Worm (Caenorhabditis elegans): Measurements from ENCODE around the gene F58D12.3.

Gene F58D12.3

DNA sequence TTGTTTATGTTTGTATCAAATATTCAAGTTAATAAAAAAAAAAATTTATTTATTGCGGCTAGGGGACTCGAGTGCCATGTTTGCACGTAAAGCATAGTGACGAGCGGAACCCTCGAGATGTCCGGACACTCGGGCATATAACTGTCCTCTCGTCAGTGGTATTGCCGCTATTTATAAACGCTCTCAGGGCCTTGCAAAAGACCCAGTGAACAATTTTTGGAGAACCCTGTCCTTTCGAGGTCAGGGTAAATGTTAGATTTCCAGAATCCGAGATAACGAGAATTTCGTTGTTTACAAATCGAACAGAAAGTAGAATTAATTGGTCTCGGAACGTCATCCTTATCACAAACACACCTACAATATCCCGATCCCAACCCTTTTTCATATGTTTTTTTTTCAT lies 34.8 kb downstream of the F58D12.3 start, which contains the start of gene D1086.3 (continued):
- no peak for TF ChIP-seq D1046.2 (GFP tag; IDR thresholded peaks at IDR 0.05)
- TF ChIP-seq ztf-11 (tag; optimal IDR thresholded peaks at IDR 0.05): no peak
- TF ChIP-seq lin-15B (tag; optimal IDR thresholded peaks at IDR 0.05): no peak
- TF ChIP-seq sdz-12 (GFP tag; optimal IDR thresholded peaks at IDR 0.05): no peak
- no peak for TF ChIP-seq nhr-25 (tag; optimal IDR thresholded peaks at IDR 0.05; ENCODE audit: borderline replicate concordance, insufficient read depth)
- no peak for TF ChIP-seq nhr-237 (tag; optimal IDR thresholded peaks at IDR 0.05)
- no peak for TF ChIP-seq unc-62 (GFP tag; optimal IDR thresholded peaks at IDR 0.05 in 1 of 2)
- no peak for TF ChIP-seq unc-62 (tag; optimal IDR thresholded peaks at IDR 0.05)
- TF ChIP-seq T26A8.4 (GFP tag; IDR thresholded peaks at IDR 0.05): peak; percentile 62
- TF ChIP-seq fkh-10 (GFP tag; optimal IDR thresholded peaks at IDR 0.05): no peak
- no peak for TF ChIP-seq ZK337.2 (GFP tag; IDR thresholded peaks at IDR 0.05)
- TF ChIP-seq attf-4 (tag; optimal IDR thresholded peaks at IDR 0.05): no peak
- TF ChIP-seq pha-4 (GFP tag; IDR thresholded peaks at IDR 0.05): 0 out of 2 replicates have a peak, but pooled peaks have one; percentile 39
- TF ChIP-seq pha-4 (tag; optimal IDR thresholded peaks at IDR 0.05): no peak
- TF ChIP-seq nhr-11 (tag; optimal IDR thresholded peaks at IDR 0.05): no peak
- TF ChIP-seq lin-29 (GFP tag; IDR thresholded peaks at IDR 0.05): no peak
- TF ChIP-seq lim-7 (GFP tag; IDR thresholded peaks at IDR 0.05): no peak
- TF ChIP-seq ceh-44 (GFP tag; IDR thresholded peaks at IDR 0.05): no peak
- TF ChIP-seq pqm-1 (tag; optimal IDR thresholded peaks at IDR 0.05): no peak
- no peak for TF ChIP-seq zfp-3 (GFP tag; conservative IDR thresholded peaks at IDR 0.05)
- TF ChIP-seq dve-1 (tag; optimal IDR thresholded peaks at IDR 0.05; ENCODE audit: insufficient read depth): no peak
- TF ChIP-seq mes-2 (tag; optimal IDR thresholded peaks at IDR 0.05; ENCODE audit: poor library complexity, severe bottlenecking): peak; percentile 74
- TF ChIP-seq ama-1 (optimal IDR thresholded peaks at IDR 0.05): peak; percentile 97
- no peak for TF ChIP-seq F44E2.7 (GFP tag; IDR thresholded peaks at IDR 0.05)
- TF ChIP-seq Y5F2A.4 (GFP tag; optimal IDR thresholded peaks at IDR 0.05): no peak
- TF ChIP-seq gei-8 (GFP tag; optimal IDR thresholded peaks at IDR 0.05): no peak
- no peak for TF ChIP-seq daf-8 (GFP tag; IDR thresholded peaks at IDR 0.05)
- TF ChIP-seq saeg-2 (GFP tag; IDR thresholded peaks at IDR 0.05): no peak
- no peak for TF ChIP-seq mdt-29 (GFP tag; IDR thresholded peaks at IDR 0.05)
- TF ChIP-seq F37D6.2 (tag; optimal IDR thresholded peaks at IDR 0.05): no peak
- no peak for TF ChIP-seq lir-3 (tag; optimal IDR thresholded peaks at IDR 0.05)
- TF ChIP-seq nhr-28 (tag; optimal IDR thresholded peaks at IDR 0.05): no peak
- no peak for TF ChIP-seq nhr-48 (tag; optimal IDR thresholded peaks at IDR 0.05)
- TF ChIP-seq rbr-2 (tag; optimal IDR thresholded peaks at IDR 0.05): peak; percentile 19
- no peak for TF ChIP-seq dmd-8 (GFP tag; IDR thresholded peaks at IDR 0.05)
- TF ChIP-seq mdl-1 (tag; optimal IDR thresholded peaks at IDR 0.05): no peak
- no peak for TF ChIP-seq dpl-1 (GFP tag; optimal IDR thresholded peaks at IDR 0.05)
- TF ChIP-seq daf-12 (tag; optimal IDR thresholded peaks at IDR 0.05): no peak
- peak; percentile 36 to 76 for TF ChIP-seq daf-16 (GFP tag; optimal IDR thresholded peaks at IDR 0.05)
- peak; percentile 55 for TF ChIP-seq daf-16 (tag; optimal IDR thresholded peaks at IDR 0.05)
- TF ChIP-seq dmd-6 (GFP tag; IDR thresholded peaks at IDR 0.05): no peak
- TF ChIP-seq mxl-3 (GFP tag; optimal IDR thresholded peaks at IDR 0.05): no peak
- TF ChIP-seq madf-5 (GFP tag; IDR thresholded peaks at IDR 0.05): no peak
- TF ChIP-seq spr-1 (tag; optimal IDR thresholded peaks at IDR 0.05): no peak
- no peak for TF ChIP-seq ceh-28 (tag; optimal IDR thresholded peaks at IDR 0.05)
- no peak for TF ChIP-seq unc-130 (GFP tag; optimal IDR thresholded peaks at IDR 0.05)
- peak; percentile 30 for TF ChIP-seq hlh-11 (tag; optimal IDR thresholded peaks at IDR 0.05)
- peak; percentile 73; the same call in 1 of the 2 replicates for TF ChIP-seq snpc-1.2 (GFP tag; IDR thresholded peaks at IDR 0.05)
- no peak for TF ChIP-seq F26F4.8 (GFP tag; conservative IDR thresholded peaks at IDR 0.05)
- no peak for TF ChIP-seq ctbp-1 (GFP tag; IDR thresholded peaks at IDR 0.05)
- peak; percentile 11 for TF ChIP-seq nhr-102 (tag; optimal IDR thresholded peaks at IDR 0.05)
- no peak for TF ChIP-seq ZK546.5 (tag; optimal IDR thresholded peaks at IDR 0.05)
- no peak for TF ChIP-seq ceh-62 (tag; optimal IDR thresholded peaks at IDR 0.05)
